Fruit fly (Drosophila melanogaster): ENCODE results near the gene CG13384.

CG13384 gene

dm6 chr2L:8362273-8362954 is 21.8 kb upstream of the CG13384 start, which contains the start of gene CG7627:
CG7627 (minus strand) TSS chr2L:8362469.
- TF ChIP-seq rn (GFP tag; IDR thresholded peaks at IDR 0.05) (peak; percentile 45), EcR (GFP tag; optimal IDR thresholded peaks at IDR 0.05) (no peak), D1 (tag; optimal IDR thresholded peaks at IDR 0.05) (no peak), Pif1A (GFP tag; optimal IDR thresholded peaks at IDR 0.05) (peak; percentile 43), CG13204 (GFP tag; optimal IDR thresholded peaks at IDR 0.05) (no peak), gl (tag; optimal IDR thresholded peaks at IDR 0.05) (peak; percentile 7), CG8301 (tag; optimal IDR thresholded peaks at IDR 0.05) (peak; percentile 58), CG8159 (tag; optimal IDR thresholded peaks at IDR 0.05) (peak; percentile 63), CG34367 (tag; optimal IDR thresholded peaks at IDR 0.05) (peak; percentile 26), CG15710 (tag; optimal IDR thresholded peaks at IDR 0.05) (peak; percentile 40), fd96Ca (GFP tag; IDR thresholded peaks at IDR 0.05) (peak; percentile 78; the same call in 2 of the 3 replicates), Snoo (tag; optimal IDR thresholded peaks at IDR 0.05) (peak; percentile 49), Pif1B (GFP tag; optimal IDR thresholded peaks at IDR 0.05) (peak; percentile 13), CG10348 (GFP tag; IDR thresholded peaks at IDR 0.05) (peak; percentile 35; the same call in 1 of the 2 replicates), CG9948 (tag; optimal IDR thresholded peaks at IDR 0.05) (peak; percentile 51), Ets98B (GFP tag; IDR thresholded peaks at IDR 0.05) (peak; percentile 66), CG14655 (GFP tag; optimal IDR thresholded peaks at IDR 0.05) (peak; percentile 68), CG17806 (tag; optimal IDR thresholded peaks at IDR 0.05) (peak; percentile 46), CG12605 (GFP tag; IDR thresholded peaks at IDR 0.05) (peak; percentile 59), CG4496 (GFP tag; IDR thresholded peaks at IDR 0.05) (peak; percentile 80), CG32121 (GFP tag; IDR thresholded peaks at IDR 0.05) (peak; percentile 54)

DNA sequence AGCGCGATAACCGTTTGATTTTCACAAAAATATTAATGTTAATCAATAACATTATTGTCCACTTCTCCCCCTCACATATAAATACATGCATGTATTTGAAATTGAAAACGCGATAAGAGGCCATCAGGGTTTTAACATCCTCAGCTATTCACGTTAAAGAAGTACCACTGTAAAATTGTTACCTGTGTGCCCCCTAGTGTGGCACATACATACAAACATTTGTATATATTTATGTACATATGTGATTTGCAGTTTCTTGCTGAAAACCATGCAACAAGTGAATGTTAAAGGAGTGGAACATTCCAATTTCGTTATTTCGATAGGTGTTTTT is 21.3 kb upstream of the CG13384 start:
- TF ChIP-seq CG4496 (GFP tag; IDR thresholded peaks at IDR 0.05) (peak; percentile 6; the same call in 1 of the 3 replicates), Snoo (tag; optimal IDR thresholded peaks at IDR 0.05) (no peak)

dm6 chr2L:8364006-8364956 is 20.0 kb upstream of the CG13384 start, which contains the start of the genes RpS13 and CSN8:
RpS13 (minus strand) TSS chr2L:8364662.
CSN8 (plus strand) TSS chr2L:8364855.
- TF ChIP-seq Pif1B (GFP tag; optimal IDR thresholded peaks at IDR 0.05) (no peak), CG14655 (GFP tag; optimal IDR thresholded peaks at IDR 0.05) (no peak), CG13204 (GFP tag; optimal IDR thresholded peaks at IDR 0.05) (no peak), CG4496 (GFP tag; IDR thresholded peaks at IDR 0.05) (0 out of 3 replicates have a peak, but pooled peaks have one; percentile 18), CG32121 (GFP tag; IDR thresholded peaks at IDR 0.05) (0 out of 2 replicates have a peak, but pooled peaks have one; percentile 11), fd96Ca (GFP tag; IDR thresholded peaks at IDR 0.05) (no peak), CG17806 (tag; optimal IDR thresholded peaks at IDR 0.05) (no peak), CG8159 (tag; optimal IDR thresholded peaks at IDR 0.05) (no peak), CG10348 (GFP tag; IDR thresholded peaks at IDR 0.05) (no peak), CG8301 (tag; optimal IDR thresholded peaks at IDR 0.05) (no peak), Ets98B (GFP tag; IDR thresholded peaks at IDR 0.05) (no peak)

- no peak for TF ChIP-seq rn (GFP tag; IDR thresholded peaks at IDR 0.05)
- TF ChIP-seq CG13204 (GFP tag; optimal IDR thresholded peaks at IDR 0.05) = no peak
- TF ChIP-seq CG34367 (tag; optimal IDR thresholded peaks at IDR 0.05) = no peak
- peak; percentile 4 for TF ChIP-seq Pif1A (GFP tag; optimal IDR thresholded peaks at IDR 0.05)
- TF ChIP-seq CG32121 (GFP tag; IDR thresholded peaks at IDR 0.05) = no peak
- no peak for TF ChIP-seq EcR (GFP tag; optimal IDR thresholded peaks at IDR 0.05)
- TF ChIP-seq D1 (tag; optimal IDR thresholded peaks at IDR 0.05) = no peak
- no peak for TF ChIP-seq Pif1B (GFP tag; optimal IDR thresholded peaks at IDR 0.05)
- peak; percentile 32 for TF ChIP-seq CG8159 (tag; optimal IDR thresholded peaks at IDR 0.05)
- no peak for TF ChIP-seq CG8301 (tag; optimal IDR thresholded peaks at IDR 0.05)
- no peak for TF ChIP-seq CG4496 (GFP tag; IDR thresholded peaks at IDR 0.05)
- TF ChIP-seq CG15710 (tag; optimal IDR thresholded peaks at IDR 0.05) = peak; percentile 13
- TF ChIP-seq fd96Ca (GFP tag; IDR thresholded peaks at IDR 0.05) = 0 out of 3 replicates have a peak, but pooled peaks have one; percentile 15
Observed at dm6 chr2L:8365701-8366643, 18.3 kb upstream of the CG13384 start, which contains the start of gene Pp2A-29B. Pp2A-29B (plus strand) TSS chr2L:8366038.

Measured in whole organism, pupa.